Worm (Caenorhabditis elegans) whole organism, early embryonic: Measurements from ENCODE around the gene sdz-37.

Source experiments
- B0310.2 ChIP-seq: sonication (generic microtip); optimal IDR thresholded peaks from 2 replicates; lab custom pipeline; 2016; ENCODE audit warnings: mild to moderate bottlenecking, missing genetic modification characterization, missing compliant biosample characterization
- F13C5.2 ChIP-seq: sonication (generic microtip); optimal IDR thresholded peaks from 2 replicates; lab custom pipeline; 2017; ENCODE audit warnings: mild to moderate bottlenecking, missing genetic modification characterization, inconsistent platforms, missing compliant biosample characterization
- aly-1 ChIP-seq: sonication (generic microtip); optimal IDR thresholded peaks from 2 replicates; lab custom pipeline; 2016; ENCODE audit warnings: missing genetic modification characterization, missing compliant biosample characterization
- ama-1 ChIP-seq: fragments of 150-350 bp; optimal IDR thresholded peaks from 2 replicates; lab custom pipeline; 2014
- ceh-13 ChIP-seq: fragments of 200-800 bp; sonication (Bioruptor generic); optimal IDR thresholded peaks from 2 replicates; lab custom pipeline; 2018; ENCODE audit warnings: mild to moderate bottlenecking, missing genetic modification characterization, missing compliant biosample characterization
- ceh-36 ChIP-seq: sonication (generic microtip); optimal IDR thresholded peaks from 2 replicates; lab custom pipeline; 2016; ENCODE audit warnings: missing genetic modification characterization, inconsistent platforms, missing compliant biosample characterization
- ets-7 ChIP-seq: sonication (generic microtip); optimal IDR thresholded peaks from 2 replicates; lab custom pipeline; 2016; ENCODE audit warnings: missing genotype, missing genetic modification characterization, missing compliant biosample characterization
- flt-1 ChIP-seq: fragments of 200-800 bp; sonication (Bioruptor generic); IDR thresholded peaks from 2 replicates; pipeline ENCODE4 v1.3.6; 2022; ENCODE audit warnings: missing genetic modification characterization, missing compliant biosample characterization
- hmbx-1 ChIP-seq: sonication (generic microtip); optimal IDR thresholded peaks from 2 replicates; lab custom pipeline; 2016; ENCODE audit warnings: mild to moderate bottlenecking, missing genetic modification characterization, missing compliant biosample characterization
- hmg-4 ChIP-seq: fragments of 200-800 bp; sonication (Bioruptor generic); optimal IDR thresholded peaks from 2 replicates; lab custom pipeline; 2018; ENCODE audit warnings: mild to moderate bottlenecking, missing genetic modification characterization, missing compliant biosample characterization
- hnd-1 ChIP-seq: sonication (generic microtip); optimal IDR thresholded peaks from 2 replicates; lab custom pipeline; 2016; ENCODE audit warnings: missing genetic modification characterization, missing compliant biosample characterization
- pes-1 ChIP-seq: fragments of 200-800 bp; sonication (Bioruptor generic); IDR thresholded peaks from 2 replicates; pipeline ENCODE4 v1.3.6; 2022; ENCODE audit warnings: missing genetic modification reagents, missing genetic modification characterization, missing compliant biosample characterization
- scrt-1 ChIP-seq: fragments of 200-800 bp; sonication (Bioruptor generic); IDR thresholded peaks from 2 replicates; pipeline ENCODE4 v1.3.6; 2022; ENCODE audit warnings: missing genetic modification characterization, missing compliant biosample characterization
- sea-1 ChIP-seq: fragments of 200-800 bp; sonication (Bioruptor generic); conservative IDR thresholded peaks from 2 replicates; pipeline ENCODE4 v1.3.6; 2022; ENCODE audit warnings: missing genetic modification characterization, missing compliant biosample characterization
- tbx-11 ChIP-seq: fragments of 200-800 bp; sonication (Bioruptor generic); IDR thresholded peaks from 2 replicates; pipeline ENCODE4 v1.3.6; 2022; ENCODE audit warnings: missing genetic modification characterization, missing compliant biosample characterization
- tbx-37 ChIP-seq: fragments of 200-800 bp; sonication (Bioruptor generic); conservative IDR thresholded peaks from 2 replicates; pipeline ENCODE4 v1.3.6; 2022; ENCODE audit warnings: missing genetic modification reagents, missing genetic modification characterization, missing compliant biosample characterization
- tra-4 ChIP-seq: sonication (generic microtip); optimal IDR thresholded peaks from 2 replicates; lab custom pipeline; 2017; ENCODE audit warnings: missing genetic modification characterization, missing compliant biosample characterization

sdz-37 gene

ce11 chrII:10471790-10472189 lies 7.1 kb downstream of the sdz-37 start, which contains the start of gene ZK666.2:
TSS of gene ZK666.2 (minus strand) at chrII:10471890.
- TF ChIP-seq hmbx-1 (no peak), ets-7 (no peak), ama-1 (lab: Kevin White, UChicago) (no peak), tbx-11 (GFP tag; lab: Robert Waterston, UW) (no peak), hnd-1 (tag; lab: Kevin White, UChicago) (no peak), pes-1 (GFP tag; lab: Robert Waterston, UW) (no peak), scrt-1 (GFP tag; lab: Robert Waterston, UW) (no peak), aly-1 (tag; lab: Kevin White, UChicago) (no peak), hmg-4 (GFP tag; lab: Kevin White, UChicago) (no peak), ceh-13 (no peak)

ce11 chrII:10476039-10476438 lies 11.4 kb downstream of the sdz-37 start, which contains the start of gene clec-58:
TSS of gene clec-58 (minus strand) at chrII:10476139.
- TF ChIP-seq tra-4 (tag; lab: Kevin White, UChicago) = no peak
- no peak for TF ChIP-seq ama-1 (lab: Kevin White, UChicago)
- no peak for TF ChIP-seq ets-7
- no peak for TF ChIP-seq tbx-11 (GFP tag; lab: Robert Waterston, UW)
- TF ChIP-seq hmg-4 (GFP tag; lab: Kevin White, UChicago) = no peak
- TF ChIP-seq flt-1 (GFP tag; lab: Robert Waterston, UW) = no peak
- no peak for TF ChIP-seq ceh-13
- no peak for TF ChIP-seq hnd-1 (tag; lab: Kevin White, UChicago)
- TF ChIP-seq aly-1 (tag; lab: Kevin White, UChicago) = no peak
- no peak for TF ChIP-seq pes-1 (GFP tag; lab: Robert Waterston, UW)
- TF ChIP-seq scrt-1 (GFP tag; lab: Robert Waterston, UW) = no peak
- no peak for TF ChIP-seq ceh-36
- TF ChIP-seq B0310.2 (tag; lab: Kevin White, UChicago) = no peak

- no peak for TF ChIP-seq scrt-1 (GFP tag; lab: Robert Waterston, UW)
- TF ChIP-seq tbx-11 (GFP tag; lab: Robert Waterston, UW) = no peak
- TF ChIP-seq tra-4 (tag; lab: Kevin White, UChicago) = no peak
- TF ChIP-seq hmg-4 (GFP tag; lab: Kevin White, UChicago) = no peak
- no peak for TF ChIP-seq tbx-37
- TF ChIP-seq F13C5.2 (tag; lab: Kevin White, UChicago) = no peak
- TF ChIP-seq ets-7 = no peak
- no peak for TF ChIP-seq ceh-36
- TF ChIP-seq hnd-1 (tag; lab: Kevin White, UChicago) = no peak
- no peak for TF ChIP-seq ama-1 (lab: Kevin White, UChicago)
These were observed 12.3 kb downstream of the sdz-37 start, which contains the start of gene ZK666.4 for ce11 chrII:10476959-10477358. TSS of gene ZK666.4 (plus strand) at chrII:10477259.

- no peak for TF ChIP-seq tbx-11 (GFP tag; lab: Robert Waterston, UW)
- TF ChIP-seq ets-7 = no peak
These were observed 14.7 kb downstream of the sdz-37 start, which contains the start of gene clec-59 for ce11 chrII:10479348-10479747. TSS of gene clec-59 (minus strand) at chrII:10479448.

ce11 chrII:10480043-10480442 lies 15.4 kb downstream of the sdz-37 start:
- no peak for TF ChIP-seq hmg-4 (GFP tag; lab: Kevin White, UChicago)

- TF ChIP-seq F13C5.2 (tag; lab: Kevin White, UChicago) = no peak
These were observed 17.3 kb downstream of the sdz-37 start, which contains the start of the genes clec-60 and ZK666.11 for ce11 chrII:10481824-10482556. TSS of gene clec-60 (minus strand) at chrII:10481874. TSS of gene ZK666.11 (plus strand) at chrII:10482522.

- TF ChIP-seq aly-1 (tag; lab: Kevin White, UChicago) = no peak
- no peak for TF ChIP-seq ama-1 (lab: Kevin White, UChicago)
- no peak for TF ChIP-seq flt-1 (GFP tag; lab: Robert Waterston, UW)
- no peak for TF ChIP-seq scrt-1 (GFP tag; lab: Robert Waterston, UW)
- no peak for TF ChIP-seq tbx-37
- no peak for TF ChIP-seq tra-4 (tag; lab: Kevin White, UChicago)
- no peak for TF ChIP-seq sea-1
- no peak for TF ChIP-seq B0310.2 (tag; lab: Kevin White, UChicago)
- TF ChIP-seq hmbx-1 = no peak
- no peak for TF ChIP-seq hnd-1 (tag; lab: Kevin White, UChicago)
- TF ChIP-seq ceh-36 = no peak
- no peak for TF ChIP-seq pes-1 (GFP tag; lab: Robert Waterston, UW)
- TF ChIP-seq F13C5.2 (tag; lab: Kevin White, UChicago) = no peak
- TF ChIP-seq ets-7 = no peak
- no peak for TF ChIP-seq ceh-13
- no peak for TF ChIP-seq tbx-11 (GFP tag; lab: Robert Waterston, UW)
- no peak for TF ChIP-seq hmg-4 (GFP tag; lab: Kevin White, UChicago)
These were observed 18.2 kb downstream of the sdz-37 start for ce11 chrII:10482899-10483298.

ce11 chrII:10483860-10484259 lies 19.2 kb downstream of the sdz-37 start:
- TF ChIP-seq ceh-36 (no peak), ets-7 (no peak), ceh-13 (no peak), tra-4 (tag; lab: Kevin White, UChicago) (no peak), ama-1 (lab: Kevin White, UChicago) (no peak), hnd-1 (tag; lab: Kevin White, UChicago) (no peak), tbx-11 (GFP tag; lab: Robert Waterston, UW) (no peak), aly-1 (tag; lab: Kevin White, UChicago) (no peak), sea-1 (no peak), F13C5.2 (tag; lab: Kevin White, UChicago) (no peak), tbx-37 (no peak), hmg-4 (GFP tag; lab: Kevin White, UChicago) (no peak), B0310.2 (tag; lab: Kevin White, UChicago) (no peak), scrt-1 (GFP tag; lab: Robert Waterston, UW) (no peak)
